Worm (Caenorhabditis elegans): ENCODE results near the gene mdt-10.

mdt-10 gene

ce11 chrII:7857485-7858010 is 2.7 kb upstream of the mdt-10 start, which contains the start of the genes cec-3 and T09A5.15:
cec-3 (minus strand) TSS chrII:7857600.
T09A5.15 (plus strand) TSS chrII:7857960.
- TF ChIP-seq ceh-30 (tag; optimal IDR thresholded peaks at IDR 0.05): no peak
- no peak for TF ChIP-seq ttx-3 (tag; optimal IDR thresholded peaks at IDR 0.05)
- no peak for TF ChIP-seq syd-9 (tag; optimal IDR thresholded peaks at IDR 0.05)
- TF ChIP-seq ahr-1 (tag; optimal IDR thresholded peaks at IDR 0.05): no peak
- TF ChIP-seq pha-4 (tag; optimal IDR thresholded peaks at IDR 0.05): no peak
- TF ChIP-seq T23F11.4 (GFP tag; optimal IDR thresholded peaks at IDR 0.05): no peak
- TF ChIP-seq zip-5 (tag; optimal IDR thresholded peaks at IDR 0.05): peak; percentile 68
- TF ChIP-seq ztf-16 (tag; optimal IDR thresholded peaks at IDR 0.05): no peak
- no peak for TF ChIP-seq ceh-6 (GFP tag; optimal IDR thresholded peaks at IDR 0.05)
- peak; percentile 47 for TF ChIP-seq hlh-8 (tag; optimal IDR thresholded peaks at IDR 0.05)
- TF ChIP-seq madf-2 (tag; optimal IDR thresholded peaks at IDR 0.05): no peak
- TF ChIP-seq eyg-1 (tag; optimal IDR thresholded peaks at IDR 0.05): no peak
- TF ChIP-seq rnt-1 (tag; optimal IDR thresholded peaks at IDR 0.05): no peak
- no peak for TF ChIP-seq elt-4 (tag; optimal IDR thresholded peaks at IDR 0.05)
- no peak for TF ChIP-seq pax-1 (tag; optimal IDR thresholded peaks at IDR 0.05)
- TF ChIP-seq unc-55 (GFP tag; optimal IDR thresholded peaks at IDR 0.05): no peak
- no peak for TF ChIP-seq hlh-15 (tag; optimal IDR thresholded peaks at IDR 0.05)
- TF ChIP-seq sox-4 (tag; optimal IDR thresholded peaks at IDR 0.05): no peak
- no peak for TF ChIP-seq pqm-1 (tag; optimal IDR thresholded peaks at IDR 0.05)
- no peak for TF ChIP-seq gmeb-2 (tag; optimal IDR thresholded peaks at IDR 0.05)
- TF ChIP-seq fkh-6 (tag; optimal IDR thresholded peaks at IDR 0.05): no peak
- no peak for TF ChIP-seq Y22D7AL.16 (tag; optimal IDR thresholded peaks at IDR 0.05)
- no peak for TF ChIP-seq nhr-11 (tag; optimal IDR thresholded peaks at IDR 0.05)
- no peak for TF ChIP-seq K02D7.2 (tag; optimal IDR thresholded peaks at IDR 0.05)
- peak; percentile 12 for TF ChIP-seq fax-1 (tag; optimal IDR thresholded peaks at IDR 0.05)
- TF ChIP-seq lim-6 (tag; optimal IDR thresholded peaks at IDR 0.05): no peak
- TF ChIP-seq ceh-18 (tag; optimal IDR thresholded peaks at IDR 0.05): peak; percentile 15
- TF ChIP-seq pag-3 (tag; optimal IDR thresholded peaks at IDR 0.05; ENCODE audit: borderline replicate concordance): no peak
- TF ChIP-seq ama-1 (optimal IDR thresholded peaks at IDR 0.05): no peak
- TF ChIP-seq unc-3 (GFP tag; conservative IDR thresholded peaks at IDR 0.05): no peak
- TF ChIP-seq unc-3 (tag; optimal IDR thresholded peaks at IDR 0.05): no peak
- no peak for TF ChIP-seq pros-1 (tag; optimal IDR thresholded peaks at IDR 0.05)
- TF ChIP-seq ceh-19 (GFP tag; optimal IDR thresholded peaks at IDR 0.05): no peak
- no peak for TF ChIP-seq ceh-48 (tag; optimal IDR thresholded peaks at IDR 0.05)
- TF ChIP-seq nfya-1 (tag; optimal IDR thresholded peaks at IDR 0.05): peak; percentile 42
- TF ChIP-seq fkh-10 (GFP tag; optimal IDR thresholded peaks at IDR 0.05): no peak
- TF ChIP-seq ceh-34 (tag; optimal IDR thresholded peaks at IDR 0.05): peak; percentile 63
- TF ChIP-seq lin-11 (tag; optimal IDR thresholded peaks at IDR 0.05): no peak
- TF ChIP-seq nhr-232 (tag; optimal IDR thresholded peaks at IDR 0.05): no peak
- TF ChIP-seq tbx-2 (tag; optimal IDR thresholded peaks at IDR 0.05): peak; percentile 82
- TF ChIP-seq ceh-31 (tag; optimal IDR thresholded peaks at IDR 0.05): peak; percentile 79
- no peak for TF ChIP-seq ceh-22 (tag; optimal IDR thresholded peaks at IDR 0.05)
- TF ChIP-seq npax-4 (tag; optimal IDR thresholded peaks at IDR 0.05): no peak
- no peak for TF ChIP-seq pha-2 (tag; optimal IDR thresholded peaks at IDR 0.05)
- TF ChIP-seq elt-2 (tag; optimal IDR thresholded peaks at IDR 0.05): peak; percentile 49
- TF ChIP-seq ref-2 (tag; optimal IDR thresholded peaks at IDR 0.05): peak; percentile 51
- no peak for TF ChIP-seq hlh-6 (tag; optimal IDR thresholded peaks at IDR 0.05)
- TF ChIP-seq ceh-45 (GFP tag; IDR thresholded peaks at IDR 0.05): no peak
- no peak for TF ChIP-seq che-1 (tag; optimal IDR thresholded peaks at IDR 0.05)
- peak; percentile 31 for TF ChIP-seq tbx-7 (tag; optimal IDR thresholded peaks at IDR 0.05)
- no peak for TF ChIP-seq pat-9 (tag; optimal IDR thresholded peaks at IDR 0.05)
- no peak for TF ChIP-seq sdc-2 (tag; optimal IDR thresholded peaks at IDR 0.05)
- no peak for TF ChIP-seq dmd-4 (tag; optimal IDR thresholded peaks at IDR 0.05; ENCODE audit: borderline replicate concordance)
- TF ChIP-seq hlh-13 (GFP tag; optimal IDR thresholded peaks at IDR 0.05): no peak
- TF ChIP-seq ets-4 (tag; optimal IDR thresholded peaks at IDR 0.05): peak; percentile 55

Data from whole organism, late embryonic.